Fruit fly (Drosophila melanogaster): ENCODE data around the gene CG9449.

DNA sequence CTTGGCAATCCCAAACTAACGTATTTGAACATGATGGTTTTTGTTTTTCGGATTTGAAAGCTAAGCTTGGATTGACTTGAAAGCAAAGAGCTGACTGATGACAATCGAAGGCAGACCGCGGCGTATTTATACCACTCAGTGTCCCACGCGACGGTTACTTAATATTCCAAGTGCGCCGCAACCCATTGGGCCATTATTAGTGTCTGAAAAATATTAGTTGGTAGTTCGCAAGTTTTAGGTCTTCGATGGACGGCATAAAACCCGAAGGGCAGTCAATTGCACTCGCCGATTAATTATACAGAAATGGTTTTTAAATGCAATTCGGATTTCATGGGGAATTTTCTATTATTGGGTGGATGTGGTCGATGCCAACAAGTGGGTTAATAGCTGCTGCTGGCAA is 32.9 kb downstream of the CG9449 start, which contains the start of gene CG14095:
- no peak for TF ChIP-seq N (GFP tag; optimal IDR thresholded peaks at IDR 0.05)
- no peak for TF ChIP-seq dl (GFP tag; optimal IDR thresholded peaks at IDR 0.05; ENCODE audit: insufficient read depth in 1 of 2, partially characterized antibody in 2 of 2)
- TF ChIP-seq Mio (GFP tag; optimal IDR thresholded peaks at IDR 0.05) = no peak
- TF ChIP-seq lola (GFP tag; optimal IDR thresholded peaks at IDR 0.05) = no peak
- TF ChIP-seq pan (optimal IDR thresholded peaks at IDR 0.05) = no peak
- no peak for TF ChIP-seq Hnf4 (GFP tag; optimal IDR thresholded peaks at IDR 0.05)
- TF ChIP-seq GATAd (GFP tag; optimal IDR thresholded peaks at IDR 0.05) = no peak
- no peak for TF ChIP-seq Vsx2 (GFP tag; optimal IDR thresholded peaks at IDR 0.05; ENCODE audit: partially characterized antibody)
- TF ChIP-seq Myc (optimal IDR thresholded peaks at IDR 0.05) = no peak
- TF ChIP-seq Jra (GFP tag; optimal IDR thresholded peaks at IDR 0.05) = no peak
- TF ChIP-seq Rel (GFP tag; optimal IDR thresholded peaks at IDR 0.05) = no peak
- no peak for TF ChIP-seq Rel (tag; optimal IDR thresholded peaks at IDR 0.05)

Data from whole organism, wandering third instar larva.